Comparison of ENCODE assay signal across 5 worm cellular contexts in the genomic region with DNA sequence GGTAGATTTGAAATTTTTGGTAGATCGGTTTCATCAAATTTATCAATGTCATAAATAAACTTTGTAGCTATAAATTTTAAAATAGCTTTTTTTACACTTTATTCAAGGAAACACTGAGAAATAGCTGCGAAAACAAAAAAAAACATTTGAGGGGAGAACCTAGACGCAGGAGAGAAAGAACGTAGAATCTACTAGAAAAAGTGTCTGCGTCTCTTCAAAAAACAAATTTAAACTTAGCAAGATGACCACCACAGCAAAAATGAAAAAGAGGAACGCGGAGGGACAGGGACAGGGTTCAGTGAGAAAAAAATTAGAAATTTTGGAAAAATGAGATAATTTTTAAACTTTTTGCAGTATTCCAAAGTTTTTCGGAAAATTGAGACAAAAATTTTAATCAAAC.
TF ChIP-seq lines count a peak whose summit lies in the region.

No protein-coding gene starts in this region.

TF ChIP-seq in whole organism, L1 larva, 84 proteins besides CTCF, POLR2A, EP300 and RAD21 (continues in another document):
- TF ChIP-seq mep-1 (tag; optimal IDR thresholded peaks at IDR 0.05; lab: Kevin White, UChicago) (peak; percentile 44), C04F5.9 (tag; optimal IDR thresholded peaks at IDR 0.05; lab: Kevin White, UChicago) (no peak), lin-13 (GFP tag; optimal IDR thresholded peaks at IDR 0.05; lab: Kevin White, UChicago) (peak; percentile 38), rnt-1 (tag; optimal IDR thresholded peaks at IDR 0.05; lab: Kevin White, UChicago) (peak; percentile 48), jun-1 (tag; optimal IDR thresholded peaks at IDR 0.05; lab: Kevin White, UChicago) (no peak), nhr-71 (tag; optimal IDR thresholded peaks at IDR 0.05; lab: Kevin White, UChicago) (peak; percentile 61), swsn-7 (tag; optimal IDR thresholded peaks at IDR 0.05; lab: Kevin White, UChicago) (peak; percentile 47), dpl-1 (GFP tag; optimal IDR thresholded peaks at IDR 0.05; lab: Kevin White, UChicago) (peak; percentile 9 to 54 (median 35)), nhr-85 (tag; lab: Kevin White, UChicago) (peak; percentile 47), lin-14 (GFP tag; optimal IDR thresholded peaks at IDR 0.05; lab: Kevin White, UChicago) (peak; percentile 76), nhr-20 (tag; optimal IDR thresholded peaks at IDR 0.05; lab: Kevin White, UChicago) (peak; percentile 49), ces-1 (GFP tag; optimal IDR thresholded peaks at IDR 0.05; lab: Kevin White, UChicago) (no peak), pax-3 (tag; optimal IDR thresholded peaks at IDR 0.05; lab: Kevin White, UChicago) (no peak), fkh-8 (tag; optimal IDR thresholded peaks at IDR 0.05; lab: Kevin White, UChicago) (peak; percentile 52), skn-1 (tag; optimal IDR thresholded peaks at IDR 0.05; lab: Kevin White, UChicago) (peak; percentile 27), lin-35 (GFP tag; optimal IDR thresholded peaks at IDR 0.05; lab: Kevin White, UChicago) (peak; percentile 5 to 11), pag-3 (tag; optimal IDR thresholded peaks at IDR 0.05; lab: Kevin White, UChicago; ENCODE audit: borderline replicate concordance, insufficient read depth) (no peak)

TF ChIP-seq in whole organism, L2 larva, 48 proteins besides CTCF, POLR2A, EP300 and RAD21:
- TF ChIP-seq lsy-2 (tag; optimal IDR thresholded peaks at IDR 0.05; lab: Kevin White, UChicago) (peak in 1 of 2 experiments; percentile 65), sem-4 (tag; optimal IDR thresholded peaks at IDR 0.05; lab: Kevin White, UChicago) (peak; percentile 13), lin-13 (GFP tag; optimal IDR thresholded peaks at IDR 0.05; lab: Kevin White, UChicago) (peak; percentile 17), F13H6.1 (tag; optimal IDR thresholded peaks at IDR 0.05; lab: Kevin White, UChicago) (peak; percentile 61), snpc-4 (tag; optimal IDR thresholded peaks at IDR 0.05; lab: Kevin White, UChicago) (peak; percentile 16), nhr-129 (tag; optimal IDR thresholded peaks at IDR 0.05; lab: Kevin White, UChicago) (peak; percentile 29), lin-11 (tag; optimal IDR thresholded peaks at IDR 0.05; lab: Kevin White, UChicago) (no peak), nhr-23 (tag; optimal IDR thresholded peaks at IDR 0.05; lab: Kevin White, UChicago) (no peak), C34F6.9 (tag; optimal IDR thresholded peaks at IDR 0.05; lab: Kevin White, UChicago) (peak; percentile 81), nhr-10 (tag; optimal IDR thresholded peaks at IDR 0.05; lab: Kevin White, UChicago) (no peak), unc-55 (GFP tag; optimal IDR thresholded peaks at IDR 0.05; lab: Kevin White, UChicago) (peak; percentile 61), nhr-237 (tag; optimal IDR thresholded peaks at IDR 0.05; lab: Kevin White, UChicago) (no peak)

TF ChIP-seq in whole organism, L3 larva, 47 proteins besides CTCF, POLR2A, EP300 and RAD21:
- TF ChIP-seq nhr-23 (tag; optimal IDR thresholded peaks at IDR 0.05; lab: Kevin White, UChicago): no peak
- no peak for TF ChIP-seq nhr-76 (tag; optimal IDR thresholded peaks at IDR 0.05; lab: Kevin White, UChicago)
- TF ChIP-seq tbx-2 (tag; optimal IDR thresholded peaks at IDR 0.05; lab: Kevin White, UChicago): no peak
- TF ChIP-seq nfya-1 (tag; optimal IDR thresholded peaks at IDR 0.05; lab: Kevin White, UChicago; ENCODE audit: insufficient read depth): peak; percentile 51
- TF ChIP-seq nhr-28 (tag; optimal IDR thresholded peaks at IDR 0.05; lab: Kevin White, UChicago): no peak
- TF ChIP-seq snpc-4 (tag; optimal IDR thresholded peaks at IDR 0.05; lab: Kevin White, UChicago): peak; percentile 7
- TF ChIP-seq fkh-2 (tag; optimal IDR thresholded peaks at IDR 0.05; lab: Kevin White, UChicago): no peak
- TF ChIP-seq fkh-10 (GFP tag; optimal IDR thresholded peaks at IDR 0.05; lab: Kevin White, UChicago): no peak
- no peak for TF ChIP-seq nhr-77 (tag; optimal IDR thresholded peaks at IDR 0.05; lab: Kevin White, UChicago)
- TF ChIP-seq jun-1 (tag; optimal IDR thresholded peaks at IDR 0.05; lab: Kevin White, UChicago): no peak
- TF ChIP-seq hmg-11 (tag; optimal IDR thresholded peaks at IDR 0.05; lab: Kevin White, UChicago): peak; percentile 34
- no peak for TF ChIP-seq egl-27 (tag; optimal IDR thresholded peaks at IDR 0.05; lab: Kevin White, UChicago)
- TF ChIP-seq fos-1 (tag; optimal IDR thresholded peaks at IDR 0.05; lab: Kevin White, UChicago): no peak
- no peak for TF ChIP-seq mdl-1 (tag; optimal IDR thresholded peaks at IDR 0.05; lab: Kevin White, UChicago)
- TF ChIP-seq pha-4 (tag; optimal IDR thresholded peaks at IDR 0.05; lab: Kevin White, UChicago): peak; percentile 43

TF ChIP-seq in whole organism, L4 larva, 104 proteins besides CTCF, POLR2A, EP300 and RAD21 (continues in another document):
- no peak for TF ChIP-seq nhr-48 (tag; optimal IDR thresholded peaks at IDR 0.05; lab: Kevin White, UChicago)
- TF ChIP-seq zfp-3 (GFP tag; conservative IDR thresholded peaks at IDR 0.05; lab: Robert Waterston, UW): no peak
- no peak for TF ChIP-seq ZK337.2 (GFP tag; IDR thresholded peaks at IDR 0.05; lab: Robert Waterston, UW)
- no peak for TF ChIP-seq nhr-76 (tag; optimal IDR thresholded peaks at IDR 0.05; lab: Kevin White, UChicago)
- TF ChIP-seq dmd-8 (GFP tag; IDR thresholded peaks at IDR 0.05; lab: Robert Waterston, UW): no peak
- TF ChIP-seq tra-1 (GFP tag; IDR thresholded peaks at IDR 0.05; lab: Robert Waterston, UW): no peak
- no peak for TF ChIP-seq daf-19 (GFP tag; conservative IDR thresholded peaks at IDR 0.05; lab: Robert Waterston, UW)
- no peak for TF ChIP-seq lin-1 (GFP tag; IDR thresholded peaks at IDR 0.05; lab: Robert Waterston, UW)
- no peak for TF ChIP-seq ztf-11 (tag; optimal IDR thresholded peaks at IDR 0.05; lab: Kevin White, UChicago)
- no peak for TF ChIP-seq F26F4.8 (GFP tag; conservative IDR thresholded peaks at IDR 0.05; lab: Robert Waterston, UW)
- TF ChIP-seq dmd-9 (GFP tag; IDR thresholded peaks at IDR 0.05; lab: Robert Waterston, UW): no peak
- TF ChIP-seq madf-5 (GFP tag; IDR thresholded peaks at IDR 0.05; lab: Robert Waterston, UW): no peak
- TF ChIP-seq arid-1 (GFP tag; conservative IDR thresholded peaks at IDR 0.05; lab: Robert Waterston, UW): no peak
- TF ChIP-seq nhr-25 (tag; optimal IDR thresholded peaks at IDR 0.05; lab: Kevin White, UChicago; ENCODE audit: borderline replicate concordance, insufficient read depth): no peak
- TF ChIP-seq nhr-11 (tag; optimal IDR thresholded peaks at IDR 0.05; lab: Kevin White, UChicago): peak; percentile 19
- no peak for TF ChIP-seq mxl-3 (GFP tag; optimal IDR thresholded peaks at IDR 0.05; lab: Kevin White, UChicago)
- 0 out of 2 replicates have a peak, but pooled peaks have one; percentile 19 for TF ChIP-seq ceh-20 (GFP tag; IDR thresholded peaks at IDR 0.05; lab: Robert Waterston, UW)
- TF ChIP-seq php-3 (GFP tag; IDR thresholded peaks at IDR 0.05; lab: Robert Waterston, UW): no peak
- TF ChIP-seq ceh-62 (tag; optimal IDR thresholded peaks at IDR 0.05; lab: Kevin White, UChicago): no peak
- TF ChIP-seq dpl-1 (GFP tag; optimal IDR thresholded peaks at IDR 0.05; lab: Kevin White, UChicago): no peak
- no peak for TF ChIP-seq nhr-42 (GFP tag; IDR thresholded peaks at IDR 0.05; lab: Robert Waterston, UW)
- no peak for TF ChIP-seq hlh-30 (tag; optimal IDR thresholded peaks at IDR 0.05; lab: Kevin White, UChicago; ENCODE audit: insufficient read depth)
- peak in 1 of 2 experiments; percentile 60 for TF ChIP-seq daf-16 (GFP tag; optimal IDR thresholded peaks at IDR 0.05; lab: Kevin White, UChicago)
- no peak for TF ChIP-seq daf-16 (tag; optimal IDR thresholded peaks at IDR 0.05; lab: Kevin White, UChicago)
- no peak for TF ChIP-seq ztf-7 (tag; optimal IDR thresholded peaks at IDR 0.05; lab: Kevin White, UChicago)

TF ChIP-seq in whole organism, young adult, 124 proteins besides CTCF, POLR2A, EP300 and RAD21:
- TF ChIP-seq F52B5.7 (tag; optimal IDR thresholded peaks at IDR 0.05; lab: Kevin White, UChicago) (no peak), dox-1 (GFP tag; IDR thresholded peaks at IDR 0.05; lab: Robert Waterston, UW) (no peak), lsl-1 (GFP tag; optimal IDR thresholded peaks at IDR 0.05; lab: Kevin White, UChicago) (no peak), F33H1.4 (GFP tag; IDR thresholded peaks at IDR 0.05; lab: Robert Waterston, UW) (no peak), ztf-3 (GFP tag; optimal IDR thresholded peaks at IDR 0.05; lab: Kevin White, UChicago) (no peak), akir-1 (GFP tag; optimal IDR thresholded peaks at IDR 0.05; lab: Kevin White, UChicago) (no peak), nfya-2 (GFP tag; IDR thresholded peaks at IDR 0.05; lab: Robert Waterston, UW) (no peak), F57C9.4 (tag; optimal IDR thresholded peaks at IDR 0.05; lab: Kevin White, UChicago) (no peak), hmg-1.2 (GFP tag; IDR thresholded peaks at IDR 0.05; lab: Robert Waterston, UW) (peak; percentile 28; the same call in 1 of the 2 replicates), C06A6.2 (GFP tag; conservative IDR thresholded peaks at IDR 0.05; lab: Robert Waterston, UW) (0 out of 2 replicates have a peak, but pooled peaks have one; percentile 16), ztf-6 (GFP tag; IDR thresholded peaks at IDR 0.05; lab: Robert Waterston, UW) (no peak)
TF ChIP-seq in whole organism, young adult: peak in this region for 2.
